Fruit fly (Drosophila melanogaster) S2 (cell line): ENCODE results near the gene CARPB.

Source experiments
- CG8478 ChIP-seq: fragments of >200 bp; optimal IDR thresholded peaks from 2 replicates; lab custom pipeline; 2018
- CTCF ChIP-seq, 2 experiments: fragments of >200 bp; optimal IDR thresholded peaks; 2 replicates each; lab custom pipeline; 2018

DNA sequence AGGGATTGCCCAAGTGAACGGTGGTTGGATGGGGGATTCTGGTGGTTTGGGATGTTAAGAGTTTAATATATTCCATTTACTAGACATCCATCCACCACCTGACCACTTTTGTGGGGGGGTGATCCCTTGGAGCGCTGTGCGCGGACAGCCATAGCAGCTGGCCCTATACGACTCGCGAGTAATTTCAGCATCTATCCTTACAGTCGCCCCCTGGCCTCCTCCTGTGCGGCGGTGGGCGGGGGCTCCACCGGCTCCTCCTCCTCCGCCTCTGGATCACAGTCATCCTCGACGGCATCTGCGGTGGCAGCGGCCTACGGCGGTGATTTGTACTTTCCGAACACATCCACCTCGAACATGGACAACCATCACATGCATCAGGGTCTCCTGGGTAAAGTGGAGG is 29.7 kb upstream of the CARPB start:
- TF ChIP-seq CTCF (optimal IDR thresholded peaks at IDR 0.05; lab: Kevin White, UChicago) (no peak), CG8478 (lab: Kevin White, UChicago) (no peak)
